Fruit fly (Drosophila melanogaster) whole organism, embryonic: Measurements from ENCODE around the gene Vsp37A.
"Not testable (repeated sequence)": the region's sequence is repeated elsewhere in the genome, so short reads cannot be mapped to it uniquely, and the experiment has no call there.

ENCODE experiments used
- Abd-B ChIP-seq: fragments of 200-800 bp; sonication (Bioruptor generic); optimal IDR thresholded peaks from 2 replicates; lab custom pipeline; 2018; ENCODE audit warnings: missing biosample characterization, mild to moderate bottlenecking, missing genetic modification characterization, moderate library complexity
- Blimp-1 ChIP-seq: fragments of 200-800 bp; sonication (Bioruptor generic); optimal IDR thresholded peaks from 3 replicates; lab custom pipeline; 2018; ENCODE audit warnings: missing biosample characterization, missing genetic modification characterization, mild to moderate bottlenecking, moderate library complexity, missing genetic modification reagents
- CG16815 ChIP-seq: fragments of 200-800 bp; sonication (Bioruptor generic); optimal IDR thresholded peaks from 3 replicates; lab custom pipeline; 2017; ENCODE audit warnings: missing biosample characterization, mild to moderate bottlenecking, missing genetic modification characterization
- CG17328 ChIP-seq: fragments of 200-800 bp; sonication (Bioruptor generic); IDR thresholded peaks from 2 replicates; pipeline ENCODE4 v1.3.6; 2022; ENCODE audit warnings: missing biosample characterization, missing genetic modification characterization
- CG17912 ChIP-seq: fragments of 200-800 bp; sonication (Bioruptor generic); optimal IDR thresholded peaks from 2 replicates; lab custom pipeline; 2018; ENCODE audit warnings: missing biosample characterization, mild to moderate bottlenecking, missing genetic modification characterization
- Chrac-16 ChIP-seq: fragments of 200-800 bp; sonication (Bioruptor generic); optimal IDR thresholded peaks from 3 replicates; lab custom pipeline; 2016; ENCODE audit warnings: missing biosample characterization, missing genetic modification characterization
- Dek ChIP-seq: fragments of 200-800 bp; sonication (Bioruptor generic); optimal IDR thresholded peaks from 3 replicates; lab custom pipeline; 2019; ENCODE audit warnings: missing biosample characterization, mild to moderate bottlenecking, missing genetic modification characterization, moderate library complexity
- Lpt ChIP-seq: fragments of >200 bp; optimal IDR thresholded peaks from 2 replicates; lab custom pipeline; 2018; ENCODE audit warnings: missing biosample characterization, missing genetic modification characterization
- Side ChIP-seq: fragments of 200-800 bp; sonication (Bioruptor generic); optimal IDR thresholded peaks from 2 replicates; lab custom pipeline; 2016; ENCODE audit warnings: missing biosample characterization, missing genetic modification characterization
- croc ChIP-seq: fragments of 200-800 bp; sonication (Bioruptor generic); conservative IDR thresholded peaks from 3 replicates; pipeline ENCODE4 v1.3.6; 2022; ENCODE audit warnings: missing biosample characterization, missing genetic modification characterization
- gce ChIP-seq: fragments of 200-800 bp; sonication (Bioruptor generic); IDR thresholded peaks from 3 replicates; pipeline ENCODE4 v1.3.6; 2022; ENCODE audit warnings: missing biosample characterization, missing genetic modification characterization
- phol ChIP-seq: fragments of 200-800 bp; sonication (Bioruptor generic); optimal IDR thresholded peaks from 3 replicates; lab custom pipeline; 2018; ENCODE audit warnings: missing biosample characterization, mild to moderate bottlenecking, missing genetic modification characterization, moderate library complexity
- tll ChIP-seq, 2 experiments: fragments of 200-800 bp in 1 of 2; fragments of >200 bp in 1 of 2; sonication (Bioruptor generic) in 1 of 2; optimal IDR thresholded peaks; 2 replicates each; lab custom pipeline; 2017 to 2019; ENCODE audit warnings: missing biosample characterization in 2 of 2, missing genetic modification characterization in 2 of 2, mild to moderate bottlenecking in 1 of 2, moderate library complexity in 1 of 2
- usp ChIP-seq: fragments of >200 bp; optimal IDR thresholded peaks from 2 replicates; lab custom pipeline; 2017; ENCODE audit warnings: missing biosample characterization, missing genetic modification characterization

dm6 chrX:643963-644362 lies 22.6 kb downstream of the Vsp37A start:
- not testable (repeated sequence) for TF ChIP-seq gce (GFP tag; lab: Robert Waterston, UW); croc (GFP tag; lab: Robert Waterston, UW); Abd-B (GFP tag; lab: Kevin White, UChicago); CG17328 (GFP tag; lab: Robert Waterston, UW); Lpt; CG16815 (GFP tag; lab: Kevin White, UChicago); Blimp-1 (GFP tag; lab: Kevin White, UChicago); CG17912 (GFP tag; lab: Kevin White, UChicago); Side; Chrac-16 (GFP tag; lab: Kevin White, UChicago); usp (GFP tag; lab: Kevin White, UChicago); Dek (tag; lab: Kevin White, UChicago); phol; tll (GFP tag; optimal IDR thresholded peaks at IDR 0.05; lab: Kevin White, UChicago)
